Worm (Caenorhabditis elegans): ENCODE measurements around the gene sri-1.
"Not testable (repeated sequence)": the region's sequence is repeated elsewhere in the genome, so short reads cannot be mapped to it uniquely, and the experiment has no call there.

sri-1 gene

DNA sequence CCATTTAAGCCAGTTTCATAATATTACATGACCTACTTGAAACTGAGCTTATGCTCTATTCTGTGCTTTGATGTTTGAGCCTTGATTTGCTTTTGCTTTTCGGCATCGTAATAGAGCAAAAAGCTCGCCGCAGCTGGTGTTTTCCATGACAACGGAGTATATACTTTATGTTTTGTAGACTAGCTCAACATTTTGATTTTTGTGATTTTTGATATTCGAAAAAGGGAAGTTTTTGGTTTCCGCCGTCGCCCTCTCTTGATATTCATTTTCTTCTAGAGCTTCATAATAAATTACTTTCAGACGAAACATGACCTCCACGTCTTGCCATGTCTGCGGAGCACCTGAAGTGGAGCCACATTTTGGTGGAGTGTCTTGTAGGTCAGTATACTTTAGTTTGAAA lies 34.8 kb upstream of the sri-1 start, which contains the start of gene nhr-63:
nhr-63 (plus strand) TSS at position 301 of the 400 bp plus-strand sequence.
- no peak for TF ChIP-seq fkh-6 (tag; optimal IDR thresholded peaks at IDR 0.05)
- no peak for TF ChIP-seq ceh-14 (tag; optimal IDR thresholded peaks at IDR 0.05)
- no peak for TF ChIP-seq elt-4 (tag; optimal IDR thresholded peaks at IDR 0.05)
- no peak for TF ChIP-seq K02D7.2 (tag; optimal IDR thresholded peaks at IDR 0.05)
- no peak for TF ChIP-seq ztf-16 (tag; optimal IDR thresholded peaks at IDR 0.05)
- TF ChIP-seq madf-2 (tag; optimal IDR thresholded peaks at IDR 0.05) = no peak
- no peak for TF ChIP-seq mec-3 (tag; optimal IDR thresholded peaks at IDR 0.05; ENCODE audit: borderline replicate concordance)
- TF ChIP-seq lin-11 (tag; optimal IDR thresholded peaks at IDR 0.05) = no peak
- no peak for TF ChIP-seq ceh-48 (tag; optimal IDR thresholded peaks at IDR 0.05)
- no peak for TF ChIP-seq dve-1 (tag; optimal IDR thresholded peaks at IDR 0.05)
- TF ChIP-seq pqm-1 (tag; optimal IDR thresholded peaks at IDR 0.05) = no peak
- TF ChIP-seq unc-86 (tag; optimal IDR thresholded peaks at IDR 0.05) = no peak
- no peak for TF ChIP-seq tbx-2 (tag; optimal IDR thresholded peaks at IDR 0.05)
- no peak for TF ChIP-seq unc-55 (GFP tag; optimal IDR thresholded peaks at IDR 0.05)
- no peak for TF ChIP-seq ahr-1 (tag; optimal IDR thresholded peaks at IDR 0.05)
- no peak for TF ChIP-seq tbx-7 (tag; optimal IDR thresholded peaks at IDR 0.05)
- TF ChIP-seq pag-3 (tag; optimal IDR thresholded peaks at IDR 0.05; ENCODE audit: borderline replicate concordance) = no peak

DNA sequence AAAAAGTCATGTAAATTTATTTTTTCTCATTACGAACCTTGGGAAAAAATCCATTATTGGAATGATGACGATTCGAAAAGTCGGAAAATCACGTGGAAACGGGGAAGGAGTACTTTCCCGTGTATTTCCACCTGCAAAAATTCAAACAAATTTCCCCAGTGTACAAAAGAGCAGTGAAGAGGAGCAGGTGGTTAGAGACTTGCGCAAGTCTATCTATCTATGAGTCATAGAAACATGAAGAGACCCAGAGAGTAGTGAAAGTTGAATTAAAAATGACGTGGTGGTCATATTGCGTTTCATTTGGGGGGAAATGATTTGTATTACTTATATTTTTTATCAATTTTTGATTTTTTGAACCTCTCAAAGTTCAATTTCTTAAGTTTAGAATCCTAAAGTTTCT lies 33.0 kb upstream of the sri-1 start, which contains the start of gene nhr-50:
nhr-50 (minus strand) TSS at position 199 of the 400 bp plus-strand sequence.
- TF ChIP-seq ceh-30 (tag; optimal IDR thresholded peaks at IDR 0.05) = no peak
- no peak for TF ChIP-seq ceh-18 (tag; optimal IDR thresholded peaks at IDR 0.05)
- TF ChIP-seq F13H6.1 (tag; optimal IDR thresholded peaks at IDR 0.05) = no peak
- TF ChIP-seq K09A11.1 (tag; optimal IDR thresholded peaks at IDR 0.05; ENCODE audit: insufficient read depth) = no peak
- TF ChIP-seq hlh-30 (tag; optimal IDR thresholded peaks at IDR 0.05; ENCODE audit: insufficient read depth) = peak; percentile 15

- TF ChIP-seq lim-6 (tag; optimal IDR thresholded peaks at IDR 0.05) (no peak), sdc-2 (tag; optimal IDR thresholded peaks at IDR 0.05) (no peak), ceh-24 (tag; optimal IDR thresholded peaks at IDR 0.05) (no peak), npax-4 (tag; optimal IDR thresholded peaks at IDR 0.05) (no peak), ceh-48 (tag; optimal IDR thresholded peaks at IDR 0.05) (no peak), pha-2 (tag; optimal IDR thresholded peaks at IDR 0.05) (no peak), ztf-16 (tag; optimal IDR thresholded peaks at IDR 0.05) (no peak), ceh-9 (tag; optimal IDR thresholded peaks at IDR 0.05) (no peak), pqm-1 (tag; optimal IDR thresholded peaks at IDR 0.05) (no peak), C38D4.7 (GFP tag; optimal IDR thresholded peaks at IDR 0.05) (no peak), hlh-15 (tag; optimal IDR thresholded peaks at IDR 0.05) (no peak), ceh-30 (tag; optimal IDR thresholded peaks at IDR 0.05) (no peak), pros-1 (tag; optimal IDR thresholded peaks at IDR 0.05) (no peak), unc-3 (GFP tag; conservative IDR thresholded peaks at IDR 0.05) (no peak), unc-3 (tag; optimal IDR thresholded peaks at IDR 0.05) (no peak), zip-5 (tag; optimal IDR thresholded peaks at IDR 0.05) (no peak), unc-42 (tag; optimal IDR thresholded peaks at IDR 0.05) (no peak), ceh-45 (GFP tag; IDR thresholded peaks at IDR 0.05) (no peak), madf-2 (tag; optimal IDR thresholded peaks at IDR 0.05) (no peak), ama-1 (optimal IDR thresholded peaks at IDR 0.05) (no peak)
Observed at ce11 chrV:15996655-15997186, 29.3 kb upstream of the sri-1 start, which contains the start of the genes C06C6.9 and C06C6.8. C06C6.9 (minus strand) TSS chrV:15996755. C06C6.8 (plus strand) TSS chrV:15997136.

- TF ChIP-seq C38D4.7 (GFP tag; optimal IDR thresholded peaks at IDR 0.05); unc-55 (GFP tag; optimal IDR thresholded peaks at IDR 0.05); elt-4 (tag; optimal IDR thresholded peaks at IDR 0.05): not testable (repeated sequence)
Observed at ce11 chrV:15991850-15992249, 24.4 kb upstream of the sri-1 start, which contains the start of gene C06C6.7. C06C6.7 (plus strand) TSS chrV:15992150.
